Worm (Caenorhabditis elegans): ENCODE results near the gene gmap-1.

DNA sequence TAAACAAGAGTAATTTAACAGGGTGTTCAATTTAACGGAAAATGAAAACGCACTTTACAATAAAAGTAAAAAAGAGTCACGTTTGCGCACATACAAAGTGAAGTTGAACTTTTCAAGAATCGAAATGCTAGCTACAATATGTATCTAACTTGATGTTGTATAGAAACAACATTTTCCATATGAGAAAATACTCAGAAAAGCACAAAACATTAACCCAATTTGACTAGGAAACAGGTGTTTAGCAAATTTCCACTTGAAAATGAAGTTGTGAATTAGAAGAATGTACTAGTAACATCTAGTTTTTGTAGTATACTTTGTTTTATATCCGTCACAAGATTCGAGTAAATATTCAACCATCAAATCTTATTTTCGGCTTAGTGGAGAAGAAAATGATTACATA, 49.9 kb downstream of the gmap-1 start, which contains the start of gene gpc-1:
- no peak for TF ChIP-seq nfya-1 (tag; optimal IDR thresholded peaks at IDR 0.05; ENCODE audit: insufficient read depth)
- TF ChIP-seq lsy-12 (tag; optimal IDR thresholded peaks at IDR 0.05): no peak
- TF ChIP-seq fkh-10 (GFP tag; optimal IDR thresholded peaks at IDR 0.05): no peak
- TF ChIP-seq snpc-4 (tag; optimal IDR thresholded peaks at IDR 0.05): no peak
- TF ChIP-seq fos-1 (tag; optimal IDR thresholded peaks at IDR 0.05): no peak

Measured in whole organism, L3 larva.